Worm (Caenorhabditis elegans) whole organism, L4/young adult: ENCODE measurements around the gene F46C5.9.

Source experiments
- W03F9.2 ChIP-seq: fragments of 150-350 bp; optimal IDR thresholded peaks from 2 replicates; lab custom pipeline; 2014; ENCODE audit warnings: missing biosample characterization, missing genetic modification characterization
- dao-5 ChIP-seq: sonication (generic microtip); optimal IDR thresholded peaks from 2 replicates; lab custom pipeline; 2016; ENCODE audit warnings: missing genotype, missing genetic modification characterization, moderate library complexity, missing compliant biosample characterization
- him-1 ChIP-seq: sonication (generic microtip); optimal IDR thresholded peaks from 2 replicates; lab custom pipeline; 2016; ENCODE audit warnings: missing genotype, missing genetic modification reagents, missing genetic modification characterization, missing compliant biosample characterization

- TF ChIP-seq W03F9.2 (tag; lab: Kevin White, UChicago) = no peak
- no peak for TF ChIP-seq him-1 (tag; lab: Kevin White, UChicago)
- no peak for TF ChIP-seq dao-5 (tag; lab: Kevin White, UChicago)
These were observed 22.4 kb upstream of the F46C5.9 start for ce11 chrII:8832941-8833340.
